Worm (Caenorhabditis elegans) whole organism, early embryonic: ENCODE results near the gene ccd-5.

ENCODE experiments used
- ama-1 ChIP-seq: fragments of 150-350 bp; optimal IDR thresholded peaks from 2 replicates; lab custom pipeline; 2014
- ets-7 ChIP-seq: sonication (generic microtip); optimal IDR thresholded peaks from 2 replicates; lab custom pipeline; 2016; ENCODE audit warnings: missing genotype, missing genetic modification characterization, missing compliant biosample characterization
- flt-1 ChIP-seq: fragments of 200-800 bp; sonication (Bioruptor generic); IDR thresholded peaks from 2 replicates; pipeline ENCODE4 v1.3.6; 2022; ENCODE audit warnings: missing genetic modification characterization, missing compliant biosample characterization
- hnd-1 ChIP-seq: sonication (generic microtip); optimal IDR thresholded peaks from 2 replicates; lab custom pipeline; 2016; ENCODE audit warnings: missing genetic modification characterization, missing compliant biosample characterization
- pes-1 ChIP-seq: fragments of 200-800 bp; sonication (Bioruptor generic); IDR thresholded peaks from 2 replicates; pipeline ENCODE4 v1.3.6; 2022; ENCODE audit warnings: missing genetic modification reagents, missing genetic modification characterization, missing compliant biosample characterization
- sea-1 ChIP-seq: fragments of 200-800 bp; sonication (Bioruptor generic); conservative IDR thresholded peaks from 2 replicates; pipeline ENCODE4 v1.3.6; 2022; ENCODE audit warnings: missing genetic modification characterization, missing compliant biosample characterization
- tbx-11 ChIP-seq: fragments of 200-800 bp; sonication (Bioruptor generic); IDR thresholded peaks from 2 replicates; pipeline ENCODE4 v1.3.6; 2022; ENCODE audit warnings: missing genetic modification characterization, missing compliant biosample characterization

DNA sequence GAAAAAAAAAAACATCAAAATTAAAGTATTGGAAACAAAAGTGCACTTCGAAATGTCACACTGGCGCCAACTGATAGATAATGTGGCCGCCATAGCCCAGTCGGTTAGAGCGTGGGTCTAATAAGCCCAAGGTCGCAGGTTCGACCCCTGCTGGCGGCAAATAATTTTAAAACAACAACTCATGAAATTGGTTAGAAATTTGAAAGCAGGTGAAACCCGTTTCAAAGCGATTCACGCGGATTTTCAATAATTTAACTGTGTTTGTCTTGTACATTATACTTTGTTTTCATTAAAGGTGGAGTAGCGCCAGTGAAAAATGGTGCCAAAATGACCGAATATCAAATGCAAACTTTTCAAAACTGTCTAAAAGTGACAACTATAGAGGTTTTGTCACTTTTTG lies 41.2 kb downstream of the ccd-5 start:
- TF ChIP-seq flt-1 (GFP tag; lab: Robert Waterston, UW) (no peak), ama-1 (lab: Kevin White, UChicago) (no peak), hnd-1 (tag; lab: Kevin White, UChicago) (no peak), pes-1 (no peak), tbx-11 (GFP tag; lab: Robert Waterston, UW) (no peak), ets-7 (tag; lab: Kevin White, UChicago) (no peak), sea-1 (GFP tag; lab: Robert Waterston, UW) (no peak)
